Worm (Caenorhabditis elegans): ENCODE results near the gene T12D8.10.

- TF ChIP-seq hmg-4 (GFP tag; optimal IDR thresholded peaks at IDR 0.05), result no peak
- no peak for TF ChIP-seq flt-1 (GFP tag; IDR thresholded peaks at IDR 0.05)
- no peak for TF ChIP-seq F13C5.2 (tag; optimal IDR thresholded peaks at IDR 0.05)
- no peak for TF ChIP-seq tra-4 (tag; optimal IDR thresholded peaks at IDR 0.05)
- TF ChIP-seq ama-1 (optimal IDR thresholded peaks at IDR 0.05), result no peak
- no peak for TF ChIP-seq tbx-11 (GFP tag; IDR thresholded peaks at IDR 0.05)
- TF ChIP-seq ets-7 (tag; optimal IDR thresholded peaks at IDR 0.05), result no peak
- TF ChIP-seq ceh-36 (tag; optimal IDR thresholded peaks at IDR 0.05), result no peak
These were observed 15.8 kb upstream of the T12D8.10 start for ce11 chrIII:13657975-13658374.

Data from whole organism, early embryonic.